Worm (Caenorhabditis elegans) whole organism, midembryonic: ENCODE results near the gene T21C12.4.

Source experiments
- T22C8.4 ChIP-seq: fragments of 200-800 bp; sonication (Bioruptor generic); IDR thresholded peaks from 2 replicates; pipeline ENCODE4 v1.3.6; 2022; ENCODE audit warnings: missing genetic modification characterization, missing compliant biosample characterization
- cog-1 ChIP-seq: sonication (generic microtip); optimal IDR thresholded peaks from 2 replicates; lab custom pipeline; 2016; ENCODE audit warnings: missing genetic modification characterization, missing compliant biosample characterization
- flt-1 ChIP-seq: fragments of 200-800 bp; sonication (Bioruptor generic); IDR thresholded peaks from 2 replicates; pipeline ENCODE4 v1.3.6; 2022; ENCODE audit warnings: missing genetic modification characterization, missing compliant biosample characterization
- klf-2 ChIP-seq: fragments of 200-800 bp; sonication (Bioruptor generic); conservative IDR thresholded peaks from 2 replicates; pipeline ENCODE4 v1.3.6; 2022; ENCODE audit warnings: missing genetic modification reagents, missing genetic modification characterization, missing compliant biosample characterization
- ref-1 ChIP-seq: fragments of 200-800 bp; sonication (Bioruptor generic); conservative IDR thresholded peaks from 2 replicates; pipeline ENCODE4 v1.3.6; 2022; ENCODE audit warnings: missing genetic modification reagents, missing genetic modification characterization, missing compliant biosample characterization
- tab-1 ChIP-seq: fragments of 200-800 bp; sonication (Bioruptor generic); IDR thresholded peaks from 2 replicates; pipeline ENCODE4 v1.3.6; 2022; ENCODE audit warnings: missing genetic modification characterization, missing compliant biosample characterization
- ztf-23 ChIP-seq: fragments of 200-800 bp; sonication (Bioruptor generic); IDR thresholded peaks from 2 replicates; pipeline ENCODE4 v1.3.6; 2022; ENCODE audit warnings: missing genetic modification reagents, missing genetic modification characterization, missing compliant biosample characterization
- ztf-29 ChIP-seq: fragments of 200-800 bp; sonication (Bioruptor generic); IDR thresholded peaks from 2 replicates; pipeline ENCODE4 v1.3.6; 2022; ENCODE audit warnings: missing genetic modification reagents, missing genetic modification characterization, missing compliant biosample characterization

DNA sequence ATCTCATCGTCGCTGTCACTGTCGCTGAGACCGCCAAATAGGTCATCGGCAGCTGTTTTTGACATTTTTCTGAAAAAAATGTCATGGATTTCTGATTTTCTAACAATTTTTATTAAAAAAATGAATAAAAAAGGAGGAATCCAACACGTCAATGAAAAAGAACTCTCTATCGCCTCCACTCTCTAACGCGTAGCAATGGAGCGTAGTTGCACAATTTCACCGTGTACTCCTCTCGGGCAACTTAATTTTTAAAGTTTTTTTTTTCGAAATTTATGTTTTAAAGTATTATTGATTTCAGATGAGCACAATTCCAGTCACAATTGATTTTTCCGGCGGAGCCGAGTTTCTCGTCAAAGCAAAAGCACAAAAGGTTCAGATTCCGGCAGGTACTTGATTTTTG lies 52.6 kb downstream of the T21C12.4 start, which contains the start of the genes taf-11.3 and urm-1:
- TF ChIP-seq tab-1 = no peak
- no peak for TF ChIP-seq ref-1 (GFP tag; lab: Robert Waterston, UW)
- TF ChIP-seq ztf-23 = no peak
- TF ChIP-seq flt-1 (GFP tag; lab: Robert Waterston, UW) = no peak
- no peak for TF ChIP-seq T22C8.4 (GFP tag; lab: Robert Waterston, UW)
- TF ChIP-seq ztf-29 (GFP tag; lab: Robert Waterston, UW) = no peak
- TF ChIP-seq klf-2 (GFP tag; lab: Robert Waterston, UW) = no peak
- TF ChIP-seq cog-1 (tag; lab: Kevin White, UChicago) = no peak
